Worm (Caenorhabditis elegans) whole organism, L1 larva: ENCODE measurements around the gene C42C1.9.

Experiments used
- aly-2 ChIP-seq: fragments of 150-350 bp; optimal IDR thresholded peaks from 2 replicates; lab custom pipeline; 2014; ENCODE audit warnings: missing biosample characterization, missing genetic modification characterization
- lin-13 ChIP-seq: fragments of 150-350 bp; optimal IDR thresholded peaks from 2 replicates; lab custom pipeline; 2014; ENCODE audit warnings: missing biosample characterization, missing genetic modification reagents, missing genetic modification characterization
- mep-1 ChIP-seq: fragments of 150-350 bp; optimal IDR thresholded peaks from 2 replicates; lab custom pipeline; 2014; ENCODE audit warnings: missing biosample characterization, missing genetic modification characterization
- rnt-1 ChIP-seq: sonication (generic microtip); optimal IDR thresholded peaks from 2 replicates; lab custom pipeline; 2016; ENCODE audit warnings: mild to moderate bottlenecking, missing genetic modification characterization, moderate library complexity, missing compliant biosample characterization
- unc-130 ChIP-seq: fragments of 150-350 bp; optimal IDR thresholded peaks from 2 replicates; lab custom pipeline; 2017; ENCODE audit warnings: missing biosample characterization, missing genetic modification characterization, inconsistent platforms

- TF ChIP-seq lin-13 (no peak), unc-130 (tag; lab: Kevin White, UChicago) (no peak), mep-1 (tag; lab: Kevin White, UChicago) (no peak), aly-2 (tag; lab: Kevin White, UChicago) (no peak), rnt-1 (tag; lab: Kevin White, UChicago) (no peak)
Observed at ce11 chrIV:12302885-12303284, 13.6 kb downstream of the C42C1.9 start.
